Fruit fly (Drosophila melanogaster) whole organism, embryonic: ENCODE data around the gene CG33093.

Experiments
- Bdp1 ChIP-seq: fragments of 200-800 bp; sonication (Bioruptor generic); optimal IDR thresholded peaks from 3 replicates; lab custom pipeline; 2016; ENCODE audit warnings: missing biosample characterization, missing genetic modification characterization
- CG1024 ChIP-seq: fragments of 200-800 bp; sonication (Bioruptor generic); IDR thresholded peaks from 2 replicates; pipeline ENCODE4 v1.3.6; 2022; ENCODE audit warnings: missing biosample characterization, missing genetic modification characterization
- CG11723 ChIP-seq: fragments of 200-800 bp; sonication (Bioruptor generic); optimal IDR thresholded peaks from 2 replicates; lab custom pipeline; 2017; ENCODE audit warnings: missing biosample characterization, mild to moderate bottlenecking, missing genetic modification characterization
- CG12071 ChIP-seq: fragments of 200-800 bp; sonication (Bioruptor generic); optimal IDR thresholded peaks from 3 replicates; lab custom pipeline; 2018; ENCODE audit warnings: missing biosample characterization, mild to moderate bottlenecking, missing genetic modification characterization
- CG13123 ChIP-seq: fragments of 200-800 bp; sonication (Bioruptor generic); optimal IDR thresholded peaks from 2 replicates; lab custom pipeline; 2016; ENCODE audit warnings: missing biosample characterization, missing genetic modification characterization
- CG13296 ChIP-seq: fragments of 200-800 bp; sonication (Bioruptor generic); optimal IDR thresholded peaks from 3 replicates; lab custom pipeline; 2018; ENCODE audit warnings: missing biosample characterization, mild to moderate bottlenecking, missing genetic modification characterization
- CG15479 ChIP-seq: fragments of 200-800 bp; sonication (Bioruptor generic); optimal IDR thresholded peaks from 3 replicates; lab custom pipeline; 2019; ENCODE audit warnings: missing biosample characterization, mild to moderate bottlenecking, missing genetic modification characterization, moderate library complexity
- CG16813 ChIP-seq: fragments of 200-800 bp; sonication (Bioruptor generic); IDR thresholded peaks from 3 replicates; pipeline ENCODE4 v1.3.6; 2022; ENCODE audit warnings: missing biosample characterization, missing genetic modification characterization; ENCODE audit not compliant: partially characterized antibody
- CG18011 ChIP-seq: fragments of 200-800 bp; sonication (Bioruptor generic); optimal IDR thresholded peaks from 2 replicates; lab custom pipeline; 2017; ENCODE audit warnings: missing biosample characterization, missing genetic modification characterization, mild to moderate bottlenecking, moderate library complexity, missing genotype
- CG2116 ChIP-seq: fragments of 200-800 bp; sonication (Bioruptor generic); optimal IDR thresholded peaks from 3 replicates; lab custom pipeline; 2018; ENCODE audit warnings: missing biosample characterization, mild to moderate bottlenecking, missing genetic modification characterization
- CG3065 ChIP-seq: fragments of 200-800 bp; sonication (Bioruptor generic); optimal IDR thresholded peaks from 2 replicates; lab custom pipeline; 2016; ENCODE audit warnings: missing biosample characterization, missing genetic modification characterization
- CG31224 ChIP-seq: fragments of 200-800 bp; sonication (Bioruptor generic); IDR thresholded peaks from 2 replicates; pipeline ENCODE4 v1.3.6; 2022; ENCODE audit warnings: missing biosample characterization, missing genetic modification characterization
- CG34376 ChIP-seq: fragments of 200-800 bp; sonication (Bioruptor generic); optimal IDR thresholded peaks from 2 replicates; lab custom pipeline; 2018; ENCODE audit warnings: missing biosample characterization, mild to moderate bottlenecking, missing genetic modification characterization
- CG4820 ChIP-seq: fragments of 200-800 bp; sonication (Bioruptor generic); optimal IDR thresholded peaks from 3 replicates; lab custom pipeline; 2016; ENCODE audit warnings: missing biosample characterization, missing genetic modification characterization
- CG8944 ChIP-seq: fragments of 200-800 bp; sonication (Bioruptor generic); optimal IDR thresholded peaks from 3 replicates; lab custom pipeline; 2016; ENCODE audit warnings: missing biosample characterization, missing genetic modification characterization
- CTCF ChIP-seq: fragments of 200-800 bp; sonication (Bioruptor generic); optimal IDR thresholded peaks from 2 replicates; lab custom pipeline; 2017; ENCODE audit warnings: missing biosample characterization, mild to moderate bottlenecking, missing genetic modification characterization, moderate library complexity
- CkIIα-i1 ChIP-seq: fragments of 200-800 bp; sonication (Bioruptor generic); IDR thresholded peaks from 2 replicates; pipeline ENCODE4 v1.3.6; 2022; ENCODE audit warnings: missing biosample characterization, missing genetic modification characterization
- D ChIP-seq, 2 experiments: fragments of 200-800 bp in 1 of 2; fragments of >200 bp in 1 of 2; sonication (Bioruptor generic) in 1 of 2; optimal IDR thresholded peaks; 2 replicates in 1 of 2; 3 replicates in 1 of 2; lab custom pipeline; 2017; ENCODE audit warnings: mild to moderate bottlenecking in 1 of 2, missing biosample characterization in 1 of 2, missing genetic modification characterization in 1 of 2, missing genetic modification reagents in 1 of 2
- HHEX ChIP-seq: fragments of 200-800 bp; sonication (Bioruptor generic); optimal IDR thresholded peaks from 3 replicates; lab custom pipeline; 2017; ENCODE audit warnings: missing biosample characterization, mild to moderate bottlenecking, missing genetic modification characterization, missing genetic modification reagents
- HLH4C ChIP-seq: fragments of 200-800 bp; sonication (Bioruptor generic); IDR thresholded peaks from 3 replicates; pipeline ENCODE4 v1.3.6; 2022; ENCODE audit warnings: missing biosample characterization, missing genetic modification characterization; ENCODE audit not compliant: partially characterized antibody
- MESR4 ChIP-seq: fragments of 200-800 bp; sonication (Bioruptor generic); optimal IDR thresholded peaks from 2 replicates; lab custom pipeline; 2018; ENCODE audit warnings: missing biosample characterization, mild to moderate bottlenecking, missing genetic modification characterization, moderate library complexity
- NC2α ChIP-seq: fragments of 200-800 bp; sonication (Bioruptor generic); optimal IDR thresholded peaks from 2 replicates; lab custom pipeline; 2016; ENCODE audit warnings: missing biosample characterization, missing genetic modification characterization
- Nf-YB ChIP-seq: fragments of 200-800 bp; sonication (Bioruptor generic); optimal IDR thresholded peaks from 3 replicates; lab custom pipeline; 2019; ENCODE audit warnings: missing biosample characterization, mild to moderate bottlenecking, missing genetic modification characterization, moderate library complexity
- NfI ChIP-seq: fragments of 200-800 bp; sonication (Bioruptor generic); optimal IDR thresholded peaks from 3 replicates; lab custom pipeline; 2018; ENCODE audit warnings: missing biosample characterization, mild to moderate bottlenecking, missing genetic modification characterization, moderate library complexity
- Scr ChIP-seq: fragments of 200-800 bp; sonication (Bioruptor generic); IDR thresholded peaks from 2 replicates; pipeline ENCODE4 v1.3.6; 2022; ENCODE audit warnings: missing biosample characterization, missing genetic modification characterization; ENCODE audit not compliant: partially characterized antibody
- Spps ChIP-seq: fragments of 200-800 bp; sonication (Bioruptor generic); optimal IDR thresholded peaks from 2 replicates; lab custom pipeline; 2018; ENCODE audit warnings: missing biosample characterization, mild to moderate bottlenecking, missing genetic modification characterization
- abd-A ChIP-seq: fragments of 200-800 bp; sonication (Bioruptor generic); optimal IDR thresholded peaks from 3 replicates; lab custom pipeline; 2019; ENCODE audit warnings: missing biosample characterization, mild to moderate bottlenecking, missing genetic modification characterization, moderate library complexity
- bowl ChIP-seq: fragments of 200-800 bp; sonication (Bioruptor generic); IDR thresholded peaks from 2 replicates; pipeline ENCODE4 v1.3.6; 2022; ENCODE audit warnings: missing biosample characterization, missing genetic modification characterization
- caup ChIP-seq: fragments of 200-800 bp; sonication (Bioruptor generic); optimal IDR thresholded peaks from 3 replicates; lab custom pipeline; 2017; ENCODE audit warnings: missing biosample characterization, mild to moderate bottlenecking, missing genetic modification characterization, moderate library complexity; ENCODE audit not compliant: severe bottlenecking
- cg ChIP-seq: fragments of 200-800 bp; sonication (Bioruptor generic); optimal IDR thresholded peaks from 3 replicates; lab custom pipeline; 2019; ENCODE audit warnings: missing biosample characterization, mild to moderate bottlenecking, missing genetic modification characterization, moderate library complexity
- chm ChIP-seq: fragments of 200-800 bp; sonication (Bioruptor generic); IDR thresholded peaks from 2 replicates; pipeline ENCODE4 v1.3.6; 2022; ENCODE audit warnings: missing biosample characterization, missing genetic modification characterization
- croc ChIP-seq: fragments of 200-800 bp; sonication (Bioruptor generic); conservative IDR thresholded peaks from 3 replicates; pipeline ENCODE4 v1.3.6; 2022; ENCODE audit warnings: missing biosample characterization, missing genetic modification characterization
- fu2 ChIP-seq: fragments of 200-800 bp; sonication (Bioruptor generic); optimal IDR thresholded peaks from 2 replicates; lab custom pipeline; 2016; ENCODE audit warnings: missing biosample characterization, missing genetic modification characterization
- gsb ChIP-seq: fragments of 200-800 bp; sonication (Bioruptor generic); IDR thresholded peaks from 2 replicates; pipeline ENCODE4 v1.3.6; 2022; ENCODE audit warnings: missing biosample characterization, missing genetic modification characterization
- hkb ChIP-seq, 2 experiments: fragments of 200-800 bp in 1 of 2; fragments of >200 bp in 1 of 2; sonication (Bioruptor generic) in 1 of 2; IDR thresholded peaks in 1 of 2; optimal IDR thresholded peaks in 1 of 2; 2 replicates each; pipeline versions ENCODE4 v1.3.6 to Lab custom; 2017 to 2022; ENCODE audit warnings: missing biosample characterization in 1 of 2, missing genetic modification characterization in 1 of 2
- insv ChIP-seq, 2 experiments: fragments of 200-800 bp; sonication (Bioruptor generic); optimal IDR thresholded peaks; 3 replicates each; lab custom pipeline; 2016 to 2018; ENCODE audit warnings: missing biosample characterization in 2 of 2, missing genetic modification characterization in 2 of 2
- kay ChIP-seq: fragments of 200-800 bp; sonication (Bioruptor generic); optimal IDR thresholded peaks from 2 replicates; lab custom pipeline; 2016; ENCODE audit warnings: missing biosample characterization, missing genetic modification characterization
- nom ChIP-seq: fragments of 200-800 bp; sonication (Bioruptor generic); optimal IDR thresholded peaks from 2 replicates; lab custom pipeline; 2017; ENCODE audit warnings: missing biosample characterization, missing genetic modification characterization, mild to moderate bottlenecking, moderate library complexity, missing genetic modification reagents
- sima ChIP-seq: fragments of 200-800 bp; sonication (Bioruptor generic); optimal IDR thresholded peaks from 2 replicates; lab custom pipeline; 2016; ENCODE audit warnings: missing biosample characterization, missing genetic modification characterization
- sisA ChIP-seq: fragments of 200-800 bp; sonication (Bioruptor generic); IDR thresholded peaks from 2 replicates; pipeline ENCODE4 v1.3.6; 2022; ENCODE audit warnings: missing biosample characterization, missing genetic modification characterization
- tll ChIP-seq, 2 experiments: fragments of 200-800 bp in 1 of 2; fragments of >200 bp in 1 of 2; sonication (Bioruptor generic) in 1 of 2; optimal IDR thresholded peaks; 2 replicates each; lab custom pipeline; 2017 to 2019; ENCODE audit warnings: missing biosample characterization in 2 of 2, missing genetic modification characterization in 2 of 2, mild to moderate bottlenecking in 1 of 2, moderate library complexity in 1 of 2
- ttk ChIP-seq: fragments of 200-800 bp; sonication (Bioruptor generic); IDR thresholded peaks from 2 replicates; pipeline ENCODE4 v2.1.2; 2022; ENCODE audit warnings: missing biosample characterization, missing genetic modification characterization
- twi ChIP-seq: fragments of 200-800 bp; optimal IDR thresholded peaks from 2 replicates; lab custom pipeline; 2019; ENCODE audit warnings: missing biosample characterization, mild to moderate bottlenecking, missing genetic modification characterization, moderate library complexity
- zen ChIP-seq: fragments of 200-800 bp; sonication (Bioruptor generic); optimal IDR thresholded peaks from 3 replicates; lab custom pipeline; 2018; ENCODE audit warnings: missing biosample characterization, mild to moderate bottlenecking, missing genetic modification characterization, moderate library complexity

Gene CG33093

DNA sequence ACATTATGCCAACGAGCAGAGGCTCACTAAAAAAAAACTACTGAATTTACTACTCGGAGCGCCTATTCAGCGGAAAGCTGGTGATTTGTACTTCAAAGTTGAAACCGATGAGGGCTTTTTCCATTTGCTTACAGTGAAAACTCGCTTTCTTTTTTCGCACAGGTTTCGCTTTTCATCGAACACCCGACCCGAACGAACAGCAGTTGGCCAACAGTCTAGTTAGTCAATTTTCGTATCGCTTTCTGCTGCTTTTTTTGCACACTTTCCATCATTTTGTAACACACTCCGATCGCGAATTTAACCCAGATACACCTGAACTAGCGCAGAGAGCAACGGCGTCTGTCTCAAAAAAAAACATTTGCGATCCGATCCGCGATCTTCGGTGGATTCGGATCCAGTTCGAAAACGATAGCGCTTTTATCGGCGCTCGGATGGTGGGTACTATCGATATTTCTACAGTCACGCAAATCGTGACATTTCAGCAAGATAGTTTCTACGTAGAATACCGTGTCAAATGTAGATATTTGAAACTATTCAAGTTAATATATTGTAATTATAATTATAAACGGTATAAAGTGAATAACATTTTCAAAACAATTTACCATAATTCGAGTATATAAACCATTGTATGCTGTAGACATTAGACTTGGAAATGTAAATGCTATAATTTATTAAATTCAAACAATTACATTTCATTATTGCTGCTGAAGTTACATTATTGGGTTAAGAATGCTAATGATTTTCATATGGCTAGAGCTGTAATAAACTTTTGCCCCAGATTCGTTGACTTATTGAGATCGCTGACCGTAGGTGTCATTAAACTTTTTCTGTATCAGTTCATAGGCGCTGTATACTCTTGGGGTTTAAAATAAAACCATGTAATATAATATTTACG is 3.2 kb downstream of the CG33093 start, which contains the start of gene CG5346 (continued):
- TF ChIP-seq CG3065 (GFP tag; lab: Kevin White, UChicago) (no peak), CkIIα-i1 (GFP tag; lab: Robert Waterston, UW) (no peak), zen (tag; lab: Kevin White, UChicago) (peak; percentile 9), CG11723 (no peak), HHEX (GFP tag; lab: Kevin White, UChicago) (no peak), sisA (GFP tag; lab: Robert Waterston, UW) (no peak), chm (no peak; the same call in 1 of the 2 replicates), croc (GFP tag; lab: Robert Waterston, UW) (no peak), sima (GFP tag; lab: Kevin White, UChicago) (no peak), CG8944 (no peak), gsb (GFP tag; lab: Robert Waterston, UW) (no peak), Spps (no peak), CG2116 (GFP tag; lab: Kevin White, UChicago) (peak; percentile 41), NfI (GFP tag; lab: Kevin White, UChicago) (no peak), CG16813 (GFP tag; lab: Robert Waterston, UW) (peak; percentile 88)
- TF ChIP-seq, all 482 proteins: peak for 74

DNA sequence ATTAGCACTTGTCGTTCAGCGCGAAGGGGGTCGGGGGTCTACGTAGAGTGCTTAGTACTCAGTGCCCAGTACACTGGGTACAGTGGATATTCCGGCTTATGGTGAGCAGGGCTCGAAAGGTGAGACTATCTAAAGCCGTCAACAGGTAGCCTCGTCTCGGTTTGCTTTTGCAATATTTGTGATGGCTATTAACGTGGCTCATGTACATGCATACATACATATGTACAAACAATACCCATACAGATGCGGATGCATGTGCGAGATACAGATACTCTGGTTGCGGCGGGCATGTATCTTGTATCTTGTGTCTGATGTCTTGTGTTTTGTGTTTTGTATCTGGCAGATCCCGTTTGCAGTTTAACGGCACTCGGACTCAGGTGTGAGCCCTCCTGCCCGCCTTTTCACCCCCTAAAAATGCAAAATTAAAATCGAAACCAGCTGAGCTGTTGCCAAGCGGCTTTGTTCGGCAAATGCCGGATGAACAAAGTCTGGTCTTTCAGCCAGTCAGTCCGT is 4.0 kb downstream of the CG33093 start:
- peak; percentile 64 for TF ChIP-seq CG18011 (GFP tag; lab: Kevin White, UChicago)
- TF ChIP-seq CG15479 (GFP tag; lab: Kevin White, UChicago): peak; percentile 36
- no peak for TF ChIP-seq hkb (optimal IDR thresholded peaks at IDR 0.05; lab: Kevin White, UChicago)
- TF ChIP-seq hkb (GFP tag; IDR thresholded peaks at IDR 0.05; lab: Robert Waterston, UW): 0 out of 2 replicates have a peak, but pooled peaks have one; percentile 12
- peak; percentile 47 for TF ChIP-seq cg (GFP tag; lab: Kevin White, UChicago)
- TF ChIP-seq zen (tag; lab: Kevin White, UChicago): peak; percentile 16
- TF ChIP-seq ttk (GFP tag; lab: Robert Waterston, UW): 0 out of 2 replicates have a peak, but pooled peaks have one; percentile 13
- peak; percentile 9 for TF ChIP-seq CG12071 (GFP tag; lab: Kevin White, UChicago)
- TF ChIP-seq caup (GFP tag; lab: Kevin White, UChicago): no peak
- TF ChIP-seq tll (GFP tag; optimal IDR thresholded peaks at IDR 0.05; lab: Kevin White, UChicago): peak in 1 of 2 experiments; percentile 53
- TF ChIP-seq CTCF: no peak
- 0 out of 2 replicates have a peak, but pooled peaks have one; percentile 15 for TF ChIP-seq bowl (GFP tag; lab: Robert Waterston, UW)
- no peak for TF ChIP-seq twi
- peak; percentile 9 for TF ChIP-seq CG34376 (GFP tag; lab: Kevin White, UChicago)
- peak; percentile 18 for TF ChIP-seq nom (GFP tag; lab: Kevin White, UChicago)

DNA sequence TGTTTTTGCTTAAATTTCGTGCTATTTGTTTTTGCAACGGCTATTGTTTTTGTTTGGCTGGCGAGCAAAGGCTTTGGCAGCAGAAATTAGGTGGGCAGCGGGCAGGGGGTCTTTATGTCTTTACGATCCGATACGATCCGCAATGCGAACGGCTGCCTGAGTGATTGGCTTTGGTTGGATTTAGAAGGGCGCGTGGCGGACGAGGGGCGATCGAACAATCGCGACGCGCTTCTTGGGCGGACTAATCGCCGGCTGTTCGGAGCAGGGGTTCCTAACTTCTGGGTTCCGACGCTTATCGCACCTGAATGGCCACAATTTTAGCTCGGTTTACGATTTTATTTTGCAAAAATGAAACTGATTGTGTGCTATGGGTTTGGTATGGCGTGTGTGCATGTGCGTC is 4.5 kb downstream of the CG33093 start:
- TF ChIP-seq CG4820 (no peak), NC2α (GFP tag; lab: Kevin White, UChicago) (no peak), MESR4 (GFP tag; lab: Kevin White, UChicago) (no peak), CG34376 (GFP tag; lab: Kevin White, UChicago) (peak; percentile 59), Bdp1 (GFP tag; lab: Kevin White, UChicago) (no peak), abd-A (tag; lab: Kevin White, UChicago) (peak; percentile 25), CG31224 (GFP tag; lab: Robert Waterston, UW) (no peak), Scr (GFP tag; lab: Robert Waterston, UW) (no peak), CG1024 (GFP tag; lab: Robert Waterston, UW) (no peak), Nf-YB (GFP tag; lab: Kevin White, UChicago) (no peak), CG13123 (GFP tag; lab: Kevin White, UChicago) (no peak), kay (no peak), CG13296 (GFP tag; lab: Kevin White, UChicago) (no peak), CG18011 (GFP tag; lab: Kevin White, UChicago) (no peak), fu2 (GFP tag; lab: Kevin White, UChicago) (no peak), insv (GFP tag; optimal IDR thresholded peaks at IDR 0.05; lab: Kevin White, UChicago) (no peak), HLH4C (GFP tag; lab: Robert Waterston, UW) (0 out of 3 replicates have a peak, but pooled peaks have one; percentile 17), D (optimal IDR thresholded peaks at IDR 0.05; lab: Kevin White, UChicago) (no peak), D (GFP tag; optimal IDR thresholded peaks at IDR 0.05; lab: Kevin White, UChicago) (no peak)
